Fruit fly (Drosophila melanogaster) whole organism, embryonic: Measurements from ENCODE around the gene CG42296.

Experiments
- Atf3 ChIP-seq: fragments of 200-800 bp; sonication (Bioruptor generic); optimal IDR thresholded peaks from 3 replicates; lab custom pipeline; 2016; ENCODE audit warnings: missing biosample characterization, missing genetic modification characterization
- CG11696 ChIP-seq: fragments of 200-800 bp; sonication (Bioruptor generic); IDR thresholded peaks from 2 replicates; pipeline ENCODE4 v1.3.6; 2022; ENCODE audit warnings: missing biosample characterization, missing genetic modification characterization
- CG12236 ChIP-seq: fragments of 200-800 bp; sonication (Bioruptor generic); optimal IDR thresholded peaks from 2 replicates; lab custom pipeline; 2016; ENCODE audit warnings: missing biosample characterization, missing genetic modification characterization
- CG1603 ChIP-seq: fragments of 200-800 bp; sonication (Bioruptor generic); optimal IDR thresholded peaks from 2 replicates; lab custom pipeline; 2019; ENCODE audit warnings: missing biosample characterization, mild to moderate bottlenecking, missing genetic modification characterization, moderate library complexity
- CG16813 ChIP-seq: fragments of 200-800 bp; sonication (Bioruptor generic); IDR thresholded peaks from 3 replicates; pipeline ENCODE4 v1.3.6; 2022; ENCODE audit warnings: missing biosample characterization, missing genetic modification characterization; ENCODE audit not compliant: partially characterized antibody
- CG1792 ChIP-seq: fragments of 200-800 bp; sonication (Bioruptor generic); optimal IDR thresholded peaks from 2 replicates; lab custom pipeline; 2016; ENCODE audit warnings: missing biosample characterization, missing genetic modification characterization
- CG30431 ChIP-seq: fragments of 200-800 bp; sonication (Bioruptor generic); optimal IDR thresholded peaks from 2 replicates; lab custom pipeline; 2017; ENCODE audit warnings: missing biosample characterization, missing genetic modification characterization
- CG3163 ChIP-seq: fragments of 200-800 bp; sonication (Bioruptor generic); optimal IDR thresholded peaks from 3 replicates; lab custom pipeline; 2016; ENCODE audit warnings: missing biosample characterization, missing genetic modification characterization
- CG32532 ChIP-seq: fragments of 200-800 bp; sonication (Bioruptor generic); IDR thresholded peaks from 2 replicates; pipeline ENCODE4 v1.3.6; 2022; ENCODE audit warnings: missing biosample characterization, missing genetic modification characterization
- CG42726 ChIP-seq: fragments of 200-800 bp; sonication (Bioruptor generic); IDR thresholded peaks from 2 replicates; pipeline ENCODE4 v1.3.6; 2022; ENCODE audit warnings: missing biosample characterization, missing genetic modification characterization; ENCODE audit not compliant: partially characterized antibody
- CG7745 ChIP-seq: fragments of 200-800 bp; sonication (Bioruptor generic); optimal IDR thresholded peaks from 2 replicates; lab custom pipeline; 2018; ENCODE audit warnings: missing biosample characterization, mild to moderate bottlenecking, missing genetic modification characterization, moderate library complexity
- CG8290 ChIP-seq, 3 experiments: fragments of 200-800 bp; sonication (Bioruptor generic); optimal IDR thresholded peaks; 2 replicates each; lab custom pipeline; 2016 to 2019; ENCODE audit warnings: missing biosample characterization in 3 of 3, missing genetic modification characterization in 3 of 3, mild to moderate bottlenecking in 2 of 3, moderate library complexity in 1 of 3
- CG9215 ChIP-seq: fragments of 200-800 bp; sonication (Bioruptor generic); IDR thresholded peaks from 2 replicates; pipeline ENCODE4 v1.3.6; 2022; ENCODE audit warnings: missing biosample characterization, missing genetic modification characterization
- Camta ChIP-seq: fragments of 200-800 bp; sonication (Bioruptor generic); optimal IDR thresholded peaks from 2 replicates; lab custom pipeline; 2016; ENCODE audit warnings: missing biosample characterization, missing genetic modification characterization
- D ChIP-seq, 2 experiments: fragments of 200-800 bp in 1 of 2; fragments of >200 bp in 1 of 2; sonication (Bioruptor generic) in 1 of 2; optimal IDR thresholded peaks; 2 replicates in 1 of 2; 3 replicates in 1 of 2; lab custom pipeline; 2017; ENCODE audit warnings: mild to moderate bottlenecking in 1 of 2, missing biosample characterization in 1 of 2, missing genetic modification characterization in 1 of 2, missing genetic modification reagents in 1 of 2
- D19A ChIP-seq: fragments of 200-800 bp; optimal IDR thresholded peaks from 3 replicates; lab custom pipeline; 2019; ENCODE audit warnings: missing biosample characterization, mild to moderate bottlenecking, missing genetic modification characterization, moderate library complexity
- Dll ChIP-seq: fragments of 200-800 bp; sonication (Bioruptor generic); IDR thresholded peaks from 4 replicates; pipeline ENCODE4 v1.3.6; 2022; ENCODE audit warnings: missing biosample characterization, missing genetic modification characterization; ENCODE audit not compliant: partially characterized antibody
- Eip74EF ChIP-seq, 2 experiments: fragments of 200-800 bp in 1 of 2; fragments of >200 bp in 1 of 2; sonication (Bioruptor generic) in 1 of 2; optimal IDR thresholded peaks; 2 replicates each; lab custom pipeline; 2017 to 2019; ENCODE audit warnings: missing biosample characterization in 2 of 2, missing genetic modification characterization in 2 of 2, mild to moderate bottlenecking in 1 of 2, moderate library complexity in 1 of 2
- Hey ChIP-seq: fragments of 200-800 bp; sonication (Bioruptor generic); optimal IDR thresholded peaks from 3 replicates; lab custom pipeline; 2018; ENCODE audit warnings: missing biosample characterization, mild to moderate bottlenecking, missing genetic modification characterization
- Kr ChIP-seq: fragments of 200-800 bp; sonication (Bioruptor generic); optimal IDR thresholded peaks from 2 replicates; lab custom pipeline; 2017; ENCODE audit warnings: missing biosample characterization, mild to moderate bottlenecking, missing genetic modification characterization
- MTF-1 ChIP-seq: fragments of 200-800 bp; sonication (Bioruptor generic); optimal IDR thresholded peaks from 2 replicates; lab custom pipeline; 2018; ENCODE audit warnings: missing biosample characterization, mild to moderate bottlenecking, missing genetic modification characterization, borderline replicate concordance
- NC2α ChIP-seq: fragments of 200-800 bp; sonication (Bioruptor generic); optimal IDR thresholded peaks from 2 replicates; lab custom pipeline; 2016; ENCODE audit warnings: missing biosample characterization, missing genetic modification characterization
- Pdp1 ChIP-seq, 2 experiments: fragments of 200-800 bp; sonication (Bioruptor generic); optimal IDR thresholded peaks; 3 replicates each; lab custom pipeline; 2016; ENCODE audit warnings: missing biosample characterization in 2 of 2, missing genetic modification characterization in 2 of 2, mild to moderate bottlenecking in 1 of 2, moderate library complexity in 1 of 2
- Sry-β ChIP-seq: fragments of 200-800 bp; sonication (Bioruptor generic); optimal IDR thresholded peaks from 2 replicates; lab custom pipeline; 2018; ENCODE audit warnings: missing biosample characterization, mild to moderate bottlenecking, missing genetic modification characterization, moderate library complexity
- ac ChIP-seq: fragments of 200-800 bp; sonication (Bioruptor generic); optimal IDR thresholded peaks from 3 replicates; lab custom pipeline; 2017; ENCODE audit warnings: missing biosample characterization, mild to moderate bottlenecking, missing genetic modification characterization
- al ChIP-seq: fragments of 200-800 bp; sonication (Bioruptor generic); IDR thresholded peaks from 2 replicates; pipeline ENCODE4 v1.3.6; 2022; ENCODE audit warnings: missing biosample characterization, missing genetic modification characterization
- cg ChIP-seq: fragments of 200-800 bp; sonication (Bioruptor generic); optimal IDR thresholded peaks from 3 replicates; lab custom pipeline; 2019; ENCODE audit warnings: missing biosample characterization, mild to moderate bottlenecking, missing genetic modification characterization, moderate library complexity
- emc ChIP-seq: fragments of 200-800 bp; sonication (Bioruptor generic); optimal IDR thresholded peaks from 2 replicates; lab custom pipeline; 2016; ENCODE audit warnings: missing biosample characterization, missing genetic modification characterization
- ems ChIP-seq: fragments of 200-800 bp; sonication (Bioruptor generic); optimal IDR thresholded peaks from 3 replicates; lab custom pipeline; 2016; ENCODE audit warnings: missing biosample characterization, missing genetic modification characterization
- ham ChIP-seq: fragments of 200-800 bp; sonication (Bioruptor generic); IDR thresholded peaks from 2 replicates; pipeline ENCODE4 v1.3.6; 2022; ENCODE audit warnings: missing biosample characterization, missing genetic modification characterization
- luna ChIP-seq: fragments of 200-800 bp; sonication (Bioruptor generic); optimal IDR thresholded peaks from 2 replicates; lab custom pipeline; 2016; ENCODE audit warnings: missing biosample characterization, missing genetic modification characterization
- nerfin-1 ChIP-seq: fragments of 200-800 bp; sonication (Bioruptor generic); optimal IDR thresholded peaks from 3 replicates; lab custom pipeline; 2019; ENCODE audit warnings: missing biosample characterization, mild to moderate bottlenecking, missing genetic modification characterization, moderate library complexity
- repo ChIP-seq: fragments of 200-800 bp; sonication (Bioruptor generic); optimal IDR thresholded peaks from 2 replicates; lab custom pipeline; 2016; ENCODE audit warnings: missing biosample characterization, missing genetic modification characterization
- schlank ChIP-seq: fragments of 200-800 bp; sonication (Bioruptor generic); optimal IDR thresholded peaks from 2 replicates; lab custom pipeline; 2018; ENCODE audit warnings: missing biosample characterization, mild to moderate bottlenecking, missing genetic modification characterization
- sens-2 ChIP-seq: fragments of 200-800 bp; sonication (Bioruptor generic); IDR thresholded peaks from 2 replicates; pipeline ENCODE4 v1.3.6; 2022; ENCODE audit warnings: missing biosample characterization, missing genetic modification characterization
- sima ChIP-seq: fragments of 200-800 bp; sonication (Bioruptor generic); optimal IDR thresholded peaks from 2 replicates; lab custom pipeline; 2016; ENCODE audit warnings: missing biosample characterization, missing genetic modification characterization
- slou ChIP-seq: fragments of 200-800 bp; sonication (Bioruptor generic); optimal IDR thresholded peaks from 3 replicates; lab custom pipeline; 2016; ENCODE audit warnings: missing biosample characterization, missing genetic modification characterization
- slp2 ChIP-seq: fragments of 200-800 bp; sonication (Bioruptor generic); optimal IDR thresholded peaks from 2 replicates; lab custom pipeline; 2016; ENCODE audit warnings: missing biosample characterization, missing genetic modification characterization
- stwl ChIP-seq: fragments of 200-800 bp; sonication (Bioruptor generic); optimal IDR thresholded peaks from 3 replicates; lab custom pipeline; 2018; ENCODE audit warnings: missing biosample characterization, mild to moderate bottlenecking, missing genetic modification characterization, moderate library complexity
- yki ChIP-seq: fragments of >200 bp; optimal IDR thresholded peaks from 3 replicates; lab custom pipeline; 2018

Gene CG42296

dm6 chr2L:2037551-2038252 is 1.9 kb upstream of the CG42296 start (continued):
- TF ChIP-seq CG12236 (no peak), slp2 (GFP tag; lab: Kevin White, UChicago) (no peak), nerfin-1 (tag; lab: Kevin White, UChicago) (peak; percentile 72), CG11696 (GFP tag; lab: Robert Waterston, UW) (no peak), schlank (no peak), cg (peak; percentile 95), D19A (tag; lab: Kevin White, UChicago) (no peak), ac (GFP tag; lab: Kevin White, UChicago) (no peak), NC2α (GFP tag; lab: Kevin White, UChicago) (no peak), CG1603 (tag; lab: Kevin White, UChicago) (peak; percentile 95), repo (GFP tag; lab: Kevin White, UChicago) (no peak), D (optimal IDR thresholded peaks at IDR 0.05; lab: Kevin White, UChicago) (no peak), D (GFP tag; optimal IDR thresholded peaks at IDR 0.05; lab: Kevin White, UChicago) (no peak), Pdp1 (GFP tag; optimal IDR thresholded peaks at IDR 0.05; lab: Kevin White, UChicago) (peak in 1 of 2 experiments; percentile 98), sens-2 (GFP tag; lab: Robert Waterston, UW) (no peak), CG7745 (no peak), CG32532 (GFP tag; lab: Robert Waterston, UW) (peak; percentile 38; the same call in 1 of the 2 replicates), sima (GFP tag; lab: Kevin White, UChicago) (no peak), CG9215 (no peak), yki (lab: Kevin White, UChicago) (no peak), Atf3 (GFP tag; lab: Kevin White, UChicago) (no peak), CG16813 (GFP tag; lab: Robert Waterston, UW) (peak; percentile 94), Dll (GFP tag; lab: Robert Waterston, UW) (peak; percentile 93), stwl (tag; lab: Kevin White, UChicago) (peak; percentile 84), CG42726 (GFP tag; lab: Robert Waterston, UW) (peak; percentile 97), CG30431 (GFP tag; lab: Kevin White, UChicago) (no peak), Camta (no peak), ems (peak; percentile 22), Hey (tag; lab: Kevin White, UChicago) (no peak), CG3163 (GFP tag; lab: Kevin White, UChicago) (peak; percentile 29), Eip74EF (GFP tag; optimal IDR thresholded peaks at IDR 0.05; lab: Kevin White, UChicago) (no peak), MTF-1 (GFP tag; lab: Kevin White, UChicago) (no peak), CG8290 (GFP tag; optimal IDR thresholded peaks at IDR 0.05; lab: Kevin White, UChicago) (no peak), CG8290 (tag; optimal IDR thresholded peaks at IDR 0.05; lab: Kevin White, UChicago) (no peak), Kr (GFP tag; lab: Kevin White, UChicago) (no peak), luna (GFP tag; lab: Kevin White, UChicago) (peak; percentile 14), al (GFP tag; lab: Robert Waterston, UW) (no peak), ham (GFP tag; lab: Robert Waterston, UW) (no peak), CG1792 (GFP tag; lab: Kevin White, UChicago) (peak; percentile 44), Sry-β (peak; percentile 7), slou (peak; percentile 19), emc (GFP tag; lab: Kevin White, UChicago) (no peak)
